Worm (Caenorhabditis elegans) whole organism, L4 larva: Measurements from ENCODE around the gene enu-3.2.
A peak's percentile ranks its signal among the peaks of the same experiment; 100 is the strongest.

Experiments
- F10B5.3 ChIP-seq: sonication (generic microtip); optimal IDR thresholded peaks from 2 replicates; lab custom pipeline; 2016; ENCODE audit warnings: mild to moderate bottlenecking, missing genetic modification characterization, missing compliant biosample characterization
- T20F7.1 ChIP-seq: fragments of 200-800 bp; sonication (Bioruptor generic); optimal IDR thresholded peaks from 2 replicates; lab custom pipeline; 2018; ENCODE audit warnings: mild to moderate bottlenecking, missing genetic modification characterization, missing compliant biosample characterization
- T26A8.4 ChIP-seq: fragments of 200-800 bp; sonication (Bioruptor generic); IDR thresholded peaks from 2 replicates; pipeline ENCODE4 v1.3.6; 2022; ENCODE audit warnings: missing genetic modification characterization, missing compliant biosample characterization
- Y105C5A.15 ChIP-seq: fragments of 200-800 bp; sonication (Bioruptor generic); IDR thresholded peaks from 2 replicates; pipeline ENCODE4 v1.3.6; 2022; ENCODE audit warnings: missing genetic modification characterization, missing compliant biosample characterization
- ZK546.5 ChIP-seq, 2 experiments: sonication (generic microtip); optimal IDR thresholded peaks; 2 replicates each; lab custom pipeline; 2017; ENCODE audit warnings: missing biosample characterization in 2 of 2, missing genetic modification characterization in 2 of 2
- ceh-28 ChIP-seq: fragments of 150-350 bp; optimal IDR thresholded peaks from 2 replicates; lab custom pipeline; 2014; ENCODE audit warnings: missing biosample characterization, missing genetic modification reagents, missing genetic modification characterization
- ceh-62 ChIP-seq: sonication (generic microtip); optimal IDR thresholded peaks from 2 replicates; lab custom pipeline; 2017; ENCODE audit warnings: missing biosample characterization, missing genetic modification characterization
- ces-1 ChIP-seq: fragments of 150-350 bp; sonication (generic microtip); optimal IDR thresholded peaks from 4 replicates; lab custom pipeline; 2014; ENCODE audit warnings: missing biosample characterization, missing genetic modification reagents, missing genetic modification characterization
- daf-12 ChIP-seq: fragments of 150-350 bp; optimal IDR thresholded peaks from 2 replicates; lab custom pipeline; 2014; ENCODE audit warnings: missing biosample characterization, missing genetic modification reagents, missing genetic modification characterization
- daf-16 ChIP-seq, 3 experiments: sonication (generic microtip); optimal IDR thresholded peaks; 2 replicates each; lab custom pipeline; 2016 to 2017; ENCODE audit warnings: missing genetic modification characterization in 3 of 3, missing genetic modification reagents in 3 of 3, mild to moderate bottlenecking in 2 of 3, missing compliant biosample characterization in 2 of 3, missing biosample characterization in 1 of 3, moderate library complexity in 1 of 3
- daf-19 ChIP-seq: fragments of 200-800 bp; sonication (Bioruptor generic); conservative IDR thresholded peaks from 2 replicates; pipeline ENCODE4 v1.3.6; 2022; ENCODE audit warnings: missing genetic modification characterization, missing compliant biosample characterization
- dmd-8 ChIP-seq: fragments of 200-800 bp; sonication (Bioruptor generic); IDR thresholded peaks from 2 replicates; pipeline ENCODE4 v1.3.6; 2022; ENCODE audit warnings: missing genetic modification characterization, missing compliant biosample characterization
- dpl-1 ChIP-seq: fragments of 150-350 bp; optimal IDR thresholded peaks from 2 replicates; lab custom pipeline; 2014; ENCODE audit warnings: missing biosample characterization, missing genetic modification reagents, missing genetic modification characterization
- dve-1 ChIP-seq: sonication (generic microtip); optimal IDR thresholded peaks from 2 replicates; lab custom pipeline; 2017; ENCODE audit warnings: antibody characterized with exemption, mild to moderate bottlenecking, missing genetic modification characterization, missing compliant biosample characterization; ENCODE audit not compliant: insufficient read depth
- fos-1 ChIP-seq: fragments of 150-350 bp; optimal IDR thresholded peaks from 2 replicates; lab custom pipeline; 2014; ENCODE audit warnings: missing biosample characterization, missing genetic modification characterization
- gei-8 ChIP-seq: fragments of 200-800 bp; sonication (Bioruptor generic); optimal IDR thresholded peaks from 2 replicates; lab custom pipeline; 2018; ENCODE audit warnings: mild to moderate bottlenecking, missing genetic modification characterization, missing compliant biosample characterization
- hlh-11 ChIP-seq: fragments of 200-800 bp; sonication (Bioruptor generic); optimal IDR thresholded peaks from 2 replicates; lab custom pipeline; 2018; ENCODE audit warnings: mild to moderate bottlenecking, missing genetic modification characterization, missing compliant biosample characterization
- hlh-30 ChIP-seq: sonication (generic microtip); optimal IDR thresholded peaks from 2 replicates; lab custom pipeline; 2017; ENCODE audit warnings: antibody characterized with exemption, mild to moderate bottlenecking, missing genetic modification characterization, missing compliant biosample characterization; ENCODE audit not compliant: insufficient read depth
- lin-13 ChIP-seq: fragments of 150-350 bp; optimal IDR thresholded peaks from 2 replicates; lab custom pipeline; 2014; ENCODE audit warnings: missing biosample characterization, missing genetic modification reagents, missing genetic modification characterization
- lin-38 ChIP-seq: fragments of 200-800 bp; sonication (Bioruptor generic); IDR thresholded peaks from 2 replicates; pipeline ENCODE4 v1.3.6; 2022; ENCODE audit warnings: missing genetic modification reagents, missing genetic modification characterization, missing compliant biosample characterization
- lin-39 ChIP-seq: fragments of 150-350 bp; optimal IDR thresholded peaks from 2 replicates; lab custom pipeline; 2014; ENCODE audit warnings: missing biosample characterization, missing genetic modification reagents, missing genetic modification characterization
- madf-9 ChIP-seq: fragments of 200-800 bp; sonication (Bioruptor generic); conservative IDR thresholded peaks from 2 replicates; pipeline ENCODE4 v1.3.6; 2022; ENCODE audit warnings: missing genetic modification reagents, missing genetic modification characterization, missing compliant biosample characterization
- mep-1 ChIP-seq: fragments of 150-350 bp; sonication (generic microtip); optimal IDR thresholded peaks from 3 replicates; lab custom pipeline; 2014; ENCODE audit warnings: missing biosample characterization, missing genetic modification characterization
- mes-2 ChIP-seq: sonication (generic microtip); optimal IDR thresholded peaks from 2 replicates; lab custom pipeline; 2016; ENCODE audit warnings: missing genotype, mild to moderate bottlenecking, missing genetic modification characterization, missing compliant biosample characterization; ENCODE audit not compliant: poor library complexity, severe bottlenecking
- mxl-3 ChIP-seq: fragments of 200-800 bp; sonication (Bioruptor generic); optimal IDR thresholded peaks from 2 replicates; lab custom pipeline; 2018; ENCODE audit warnings: mild to moderate bottlenecking, missing genetic modification characterization, missing compliant biosample characterization
- nhr-10 ChIP-seq: fragments of 150-350 bp; optimal IDR thresholded peaks from 2 replicates; lab custom pipeline; 2014; ENCODE audit warnings: missing biosample characterization, missing genetic modification characterization
- nhr-111 ChIP-seq: fragments of 200-800 bp; sonication (Bioruptor generic); optimal IDR thresholded peaks from 2 replicates; lab custom pipeline; 2018; ENCODE audit warnings: mild to moderate bottlenecking, missing genetic modification characterization, missing compliant biosample characterization
- nhr-237 ChIP-seq: sonication (generic microtip); optimal IDR thresholded peaks from 2 replicates; lab custom pipeline; 2017; ENCODE audit warnings: missing biosample characterization, missing genetic modification characterization
- nhr-48 ChIP-seq: sonication (generic microtip); optimal IDR thresholded peaks from 2 replicates; lab custom pipeline; 2016; ENCODE audit warnings: mild to moderate bottlenecking, missing genetic modification characterization, missing compliant biosample characterization
- nhr-77 ChIP-seq: fragments of 150-350 bp; optimal IDR thresholded peaks from 2 replicates; lab custom pipeline; 2014; ENCODE audit warnings: missing biosample characterization, missing genetic modification characterization
- pqm-1 ChIP-seq: sonication (generic microtip); optimal IDR thresholded peaks from 2 replicates; lab custom pipeline; 2017; ENCODE audit warnings: missing biosample characterization, missing genetic modification characterization
- saeg-2 ChIP-seq: fragments of 200-800 bp; sonication (Bioruptor generic); IDR thresholded peaks from 2 replicates; pipeline ENCODE4 v1.3.6; 2022; ENCODE audit warnings: missing genetic modification reagents, missing genetic modification characterization, missing compliant biosample characterization
- sdz-12 ChIP-seq: fragments of 200-800 bp; sonication (Bioruptor generic); optimal IDR thresholded peaks from 2 replicates; lab custom pipeline; 2018; ENCODE audit warnings: mild to moderate bottlenecking, missing genetic modification characterization, missing compliant biosample characterization
- skn-1 ChIP-seq: fragments of 150-350 bp; optimal IDR thresholded peaks from 2 replicates; lab custom pipeline; 2014; ENCODE audit warnings: missing biosample characterization, missing genetic modification characterization
- snpc-1.2 ChIP-seq: fragments of 200-800 bp; sonication (Bioruptor generic); IDR thresholded peaks from 2 replicates; pipeline ENCODE4 v1.3.6; 2022; ENCODE audit warnings: missing genetic modification reagents, missing genetic modification characterization, missing compliant biosample characterization
- unc-130 ChIP-seq: sonication (generic microtip); optimal IDR thresholded peaks from 2 replicates; lab custom pipeline; 2016; ENCODE audit warnings: missing genetic modification reagents, missing genetic modification characterization, missing compliant biosample characterization
- unc-62 ChIP-seq, 3 experiments: fragments of 150-350 bp in 1 of 3; sonication (generic microtip); optimal IDR thresholded peaks in 2 of 3; peaks in 1 of 3; 1 replicate in 1 of 3; 2 replicates in 2 of 3; lab custom pipeline; 2014 to 2017; ENCODE audit warnings: missing biosample characterization in 3 of 3, missing genetic modification characterization in 3 of 3, missing genetic modification reagents in 3 of 3, missing genotype in 1 of 3
- zfp-3 ChIP-seq: fragments of 200-800 bp; sonication (Bioruptor generic); conservative IDR thresholded peaks from 2 replicates; pipeline ENCODE4 v1.3.6; 2022; ENCODE audit warnings: missing genetic modification reagents, missing genetic modification characterization, missing compliant biosample characterization
- zip-11 ChIP-seq: fragments of 200-800 bp; sonication (Bioruptor generic); IDR thresholded peaks from 2 replicates; pipeline ENCODE4 v1.3.6; 2022; ENCODE audit warnings: missing genetic modification characterization, missing compliant biosample characterization

Gene enu-3.2

ce11 chrIII:4796039-4796438 lies 11.0 kb upstream of the enu-3.2 start (continued):
- TF ChIP-seq nhr-48 (tag; lab: Kevin White, UChicago) (no peak), ces-1 (GFP tag; lab: Kevin White, UChicago) (no peak), saeg-2 (no peak), unc-62 (GFP tag; optimal IDR thresholded peaks at IDR 0.05 in 1 of 2; lab: Kevin White, UChicago) (peak in 1 of 2 experiments; percentile 98), unc-62 (tag; optimal IDR thresholded peaks at IDR 0.05; lab: Kevin White, UChicago) (no peak), zfp-3 (GFP tag; lab: Robert Waterston, UW) (no peak), F10B5.3 (tag; lab: Kevin White, UChicago) (peak; percentile 10), lin-39 (tag; lab: Kevin White, UChicago) (no peak), daf-16 (GFP tag; optimal IDR thresholded peaks at IDR 0.05; lab: Kevin White, UChicago) (no peak), daf-16 (tag; optimal IDR thresholded peaks at IDR 0.05; lab: Kevin White, UChicago) (peak; percentile 65), mep-1 (peak; percentile 86), nhr-10 (tag; lab: Kevin White, UChicago) (no peak), fos-1 (tag; lab: Kevin White, UChicago) (peak; percentile 77), lin-13 (GFP tag; lab: Kevin White, UChicago) (no peak), zip-11 (GFP tag; lab: Robert Waterston, UW) (no peak), gei-8 (GFP tag; lab: Kevin White, UChicago) (no peak), nhr-111 (no peak)

- TF ChIP-seq mep-1 (no peak), lin-38 (GFP tag; lab: Robert Waterston, UW) (0 out of 2 replicates have a peak, but pooled peaks have one; percentile 25), unc-130 (GFP tag; lab: Kevin White, UChicago) (peak; percentile 40), nhr-111 (no peak)
- TF ChIP-seq, all 104 proteins: peak for 2
Observed at ce11 chrIII:4792560-4793136, 7.6 kb upstream of the enu-3.2 start, which contains the start of gene mip-1. TSS of gene mip-1 (plus strand) at chrIII:4793086.

ce11 chrIII:4785714-4786113 lies 679 bp upstream of the enu-3.2 start, which contains the start of gene mel-28:
TSS of gene mel-28 (plus strand) at chrIII:4786080.
- no peak for TF ChIP-seq daf-16 (GFP tag; optimal IDR thresholded peaks at IDR 0.05; lab: Kevin White, UChicago)
- peak; percentile 36 for TF ChIP-seq daf-16 (tag; optimal IDR thresholded peaks at IDR 0.05; lab: Kevin White, UChicago)
- TF ChIP-seq dpl-1 (GFP tag; lab: Kevin White, UChicago): peak; percentile 71
- TF ChIP-seq mxl-3 (GFP tag; lab: Kevin White, UChicago): no peak
- no peak for TF ChIP-seq dmd-8
- TF ChIP-seq ZK546.5 (tag; optimal IDR thresholded peaks at IDR 0.05; lab: Kevin White, UChicago): no peak
- no peak for TF ChIP-seq pqm-1 (tag; lab: Kevin White, UChicago)
- no peak for TF ChIP-seq nhr-77 (tag; lab: Kevin White, UChicago)
- TF ChIP-seq, all 104 proteins: peak for 2

- peak; percentile 55 for TF ChIP-seq unc-130 (GFP tag; lab: Kevin White, UChicago)
- TF ChIP-seq, all 104 proteins: peak for 1; not testable (repeated sequence) for 103
Observed at ce11 chrIII:4781937-4782576, 3.0 kb downstream of the enu-3.2 start, which contains the start of the genes gex-5 and C38D4.10. TSS of gene gex-5 (minus strand) at chrIII:4781987. TSS of gene C38D4.10 (plus strand) at chrIII:4782526.

- TF ChIP-seq hlh-30 (tag; lab: Kevin White, UChicago): no peak
- TF ChIP-seq daf-19 (GFP tag; lab: Robert Waterston, UW): no peak
- no peak for TF ChIP-seq T20F7.1 (GFP tag; lab: Kevin White, UChicago)
- no peak for TF ChIP-seq snpc-1.2 (GFP tag; lab: Robert Waterston, UW)
- TF ChIP-seq ceh-62 (tag; lab: Kevin White, UChicago): no peak
- peak; percentile 31 for TF ChIP-seq dve-1 (tag; lab: Kevin White, UChicago)
- TF ChIP-seq dpl-1 (GFP tag; lab: Kevin White, UChicago): no peak
- no peak for TF ChIP-seq dmd-8
- no peak for TF ChIP-seq F10B5.3 (tag; lab: Kevin White, UChicago)
- TF ChIP-seq mes-2: no peak
- TF ChIP-seq nhr-237 (tag; lab: Kevin White, UChicago): no peak
- TF ChIP-seq hlh-11 (tag; lab: Kevin White, UChicago): peak; percentile 30
- no peak for TF ChIP-seq skn-1
- TF ChIP-seq ceh-28 (tag; lab: Kevin White, UChicago): no peak
- no peak for TF ChIP-seq daf-16 (GFP tag; optimal IDR thresholded peaks at IDR 0.05; lab: Kevin White, UChicago)
- peak; percentile 73 for TF ChIP-seq daf-16 (tag; optimal IDR thresholded peaks at IDR 0.05; lab: Kevin White, UChicago)
- no peak for TF ChIP-seq sdz-12 (GFP tag; lab: Kevin White, UChicago)
- no peak for TF ChIP-seq T26A8.4
- TF ChIP-seq madf-9 (GFP tag; lab: Robert Waterston, UW): no peak
- TF ChIP-seq Y105C5A.15 (GFP tag; lab: Robert Waterston, UW): no peak
- no peak for TF ChIP-seq zip-11 (GFP tag; lab: Robert Waterston, UW)
- TF ChIP-seq daf-12 (tag; lab: Kevin White, UChicago): no peak
Observed at ce11 chrIII:4779855-4780254, 5.2 kb downstream of the enu-3.2 start, which contains the start of gene B0393.9. TSS of gene B0393.9 (minus strand) at chrIII:4780157.
